Fruit fly (Drosophila melanogaster): ENCODE measurements around the gene shps.

DNA sequence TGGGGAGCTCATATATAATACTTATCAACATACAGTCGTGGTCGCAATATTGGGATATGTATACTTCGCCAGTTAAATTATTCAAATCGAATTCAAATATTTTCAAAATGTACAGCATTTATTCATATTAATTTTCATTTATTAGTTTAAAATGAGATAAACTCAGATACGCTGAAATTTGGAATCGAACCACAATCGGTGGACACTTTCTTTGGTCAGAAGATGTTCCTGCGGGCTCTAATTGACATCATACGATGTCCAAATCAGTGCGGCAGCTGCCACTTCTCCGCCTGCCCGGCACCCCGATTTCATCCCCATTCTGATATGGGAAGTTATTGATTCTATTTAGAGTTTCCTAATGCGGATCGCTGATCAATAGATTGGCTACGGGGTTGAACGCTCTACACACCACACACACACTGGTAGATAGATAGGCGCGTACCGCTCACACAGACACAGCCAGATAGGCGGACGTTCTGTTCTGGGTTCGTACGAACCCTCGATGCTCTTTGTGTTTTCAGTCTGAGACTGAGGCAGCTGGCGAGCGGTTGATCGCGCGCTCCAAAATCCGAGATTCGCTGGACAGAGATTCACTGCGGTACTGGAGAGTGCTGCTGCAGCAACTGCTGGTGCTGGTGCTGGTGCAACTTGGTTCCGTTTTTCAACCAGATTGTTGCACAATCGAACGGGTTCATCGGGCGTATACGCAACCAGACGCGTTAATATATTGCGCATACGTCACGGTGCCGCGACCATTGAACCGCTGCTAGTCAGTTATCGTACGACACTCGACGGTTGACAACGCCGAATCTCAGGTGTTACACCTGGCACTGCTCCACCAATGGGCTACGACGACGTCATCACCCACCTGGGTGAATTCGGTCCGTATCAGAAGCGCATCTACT is 3.0 kb upstream of the shps start, which contains the start of gene Orct:
- no peak for TF ChIP-seq bab1 (GFP tag; optimal IDR thresholded peaks at IDR 0.05)
- peak; percentile 71 for TF ChIP-seq Hr96 (GFP tag; optimal IDR thresholded peaks at IDR 0.05)

Measured in whole organism, adult.